Worm (Caenorhabditis elegans) whole organism, L3 larva: ENCODE data around the gene pef-1.

ENCODE experiments used
- ama-1 ChIP-seq: fragments of 150-350 bp; optimal IDR thresholded peaks from 2 replicates; lab custom pipeline; 2018
- ceh-28 ChIP-seq: fragments of 150-350 bp; optimal IDR thresholded peaks from 2 replicates; lab custom pipeline; 2014; ENCODE audit warnings: missing biosample characterization, missing genetic modification reagents, missing genetic modification characterization
- ceh-9 ChIP-seq: sonication (generic microtip); optimal IDR thresholded peaks from 2 replicates; lab custom pipeline; 2018; ENCODE audit warnings: missing biosample characterization, missing genetic modification characterization
- daf-12 ChIP-seq: fragments of 150-350 bp; optimal IDR thresholded peaks from 2 replicates; lab custom pipeline; 2014; ENCODE audit warnings: missing biosample characterization, missing genetic modification reagents, missing genetic modification characterization
- egl-27 ChIP-seq: sonication (generic microtip); optimal IDR thresholded peaks from 4 replicates; lab custom pipeline; 2017; ENCODE audit warnings: missing biosample characterization, missing genetic modification reagents, missing genetic modification characterization
- elt-2 ChIP-seq: sonication (generic microtip); optimal IDR thresholded peaks from 2 replicates; lab custom pipeline; 2016; ENCODE audit warnings: missing genetic modification reagents, mild to moderate bottlenecking, missing genetic modification characterization, missing compliant biosample characterization
- elt-3 ChIP-seq, 3 experiments: fragments of 150-350 bp in 1 of 3; sonication (generic microtip) in 2 of 3; optimal IDR thresholded peaks; 2 replicates in 2 of 3; 4 replicates in 1 of 3; lab custom pipeline; 2014 to 2017; ENCODE audit warnings: missing biosample characterization in 3 of 3, missing genetic modification characterization in 3 of 3
- eor-1 ChIP-seq, 2 experiments: fragments of 150-350 bp; optimal IDR thresholded peaks; 2 replicates each; lab custom pipeline; 2014 to 2018; ENCODE audit warnings: missing biosample characterization in 2 of 2, missing genetic modification characterization in 2 of 2
- fkh-10 ChIP-seq: sonication (generic microtip); optimal IDR thresholded peaks from 2 replicates; lab custom pipeline; 2017; ENCODE audit warnings: missing biosample characterization, missing genetic modification reagents, missing genetic modification characterization
- fos-1 ChIP-seq: fragments of 150-350 bp; optimal IDR thresholded peaks from 2 replicates; lab custom pipeline; 2014; ENCODE audit warnings: missing biosample characterization, missing genetic modification characterization
- hmg-11 ChIP-seq: sonication (generic microtip); optimal IDR thresholded peaks from 2 replicates; lab custom pipeline; 2016; ENCODE audit warnings: missing genetic modification characterization, missing compliant biosample characterization
- jun-1 ChIP-seq: fragments of 150-350 bp; optimal IDR thresholded peaks from 2 replicates; lab custom pipeline; 2014; ENCODE audit warnings: missing biosample characterization, missing genetic modification reagents, missing genetic modification characterization
- lin-15B ChIP-seq: fragments of 150-350 bp; optimal IDR thresholded peaks from 2 replicates; lab custom pipeline; 2014; ENCODE audit warnings: missing biosample characterization, missing genetic modification characterization
- lin-39 ChIP-seq: fragments of 150-350 bp; optimal IDR thresholded peaks from 2 replicates; lab custom pipeline; 2018; ENCODE audit warnings: missing biosample characterization, missing genetic modification reagents, missing genetic modification characterization
- lsy-12 ChIP-seq: sonication (generic microtip); optimal IDR thresholded peaks from 2 replicates; lab custom pipeline; 2016; ENCODE audit warnings: mild to moderate bottlenecking, missing genetic modification characterization, missing compliant biosample characterization
- mdl-1 ChIP-seq: fragments of 150-350 bp; optimal IDR thresholded peaks from 2 replicates; lab custom pipeline; 2014; ENCODE audit warnings: missing biosample characterization, missing genetic modification characterization
- mml-1 ChIP-seq: fragments of 150-350 bp; sonication (generic microtip); optimal IDR thresholded peaks from 3 replicates; lab custom pipeline; 2014; ENCODE audit warnings: missing biosample characterization, missing genetic modification characterization
- nfya-1 ChIP-seq: sonication (generic microtip); optimal IDR thresholded peaks from 2 replicates; lab custom pipeline; 2017; ENCODE audit warnings: missing genetic modification characterization, mild to moderate bottlenecking, missing compliant biosample characterization, antibody characterized with exemption, moderate library complexity; ENCODE audit not compliant: insufficient read depth
- nhr-11 ChIP-seq: fragments of 150-350 bp; optimal IDR thresholded peaks from 2 replicates; lab custom pipeline; 2014; ENCODE audit warnings: missing biosample characterization, missing genetic modification characterization
- nhr-12 ChIP-seq: fragments of 150-350 bp; optimal IDR thresholded peaks from 2 replicates; lab custom pipeline; 2014; ENCODE audit warnings: missing biosample characterization, missing genetic modification characterization
- nhr-23 ChIP-seq: fragments of 150-350 bp; optimal IDR thresholded peaks from 2 replicates; lab custom pipeline; 2014; ENCODE audit warnings: missing biosample characterization, missing genetic modification reagents, missing genetic modification characterization
- nhr-237 ChIP-seq: fragments of 150-350 bp; optimal IDR thresholded peaks from 2 replicates; lab custom pipeline; 2014; ENCODE audit warnings: missing biosample characterization, missing genetic modification characterization
- nhr-25 ChIP-seq: sonication (generic microtip); optimal IDR thresholded peaks from 2 replicates; lab custom pipeline; 2017; ENCODE audit warnings: missing biosample characterization, missing genetic modification characterization
- nhr-28 ChIP-seq: fragments of 150-350 bp; optimal IDR thresholded peaks from 2 replicates; lab custom pipeline; 2014; ENCODE audit warnings: missing biosample characterization, missing genetic modification characterization
- nhr-43 ChIP-seq: sonication (generic microtip); optimal IDR thresholded peaks from 2 replicates; lab custom pipeline; 2016; ENCODE audit warnings: mild to moderate bottlenecking, missing genetic modification characterization, missing compliant biosample characterization; ENCODE audit not compliant: poor library complexity, severe bottlenecking
- pha-4 ChIP-seq: fragments of 150-350 bp; optimal IDR thresholded peaks from 2 replicates; lab custom pipeline; 2014; ENCODE audit warnings: missing biosample characterization, missing genetic modification reagents, missing genetic modification characterization
- pqm-1 ChIP-seq: fragments of 150-350 bp; optimal IDR thresholded peaks from 2 replicates; lab custom pipeline; 2017; ENCODE audit warnings: missing biosample characterization, missing genetic modification characterization, inconsistent platforms
- skn-1 ChIP-seq: fragments of 150-350 bp; optimal IDR thresholded peaks from 2 replicates; lab custom pipeline; 2014; ENCODE audit warnings: missing biosample characterization, missing genetic modification characterization
- snpc-4 ChIP-seq: fragments of 150-350 bp; optimal IDR thresholded peaks from 2 replicates; lab custom pipeline; 2014; ENCODE audit warnings: missing biosample characterization, missing genetic modification characterization
- tbx-2 ChIP-seq: sonication (generic microtip); optimal IDR thresholded peaks from 2 replicates; lab custom pipeline; 2016; ENCODE audit warnings: mild to moderate bottlenecking, missing genetic modification characterization, missing compliant biosample characterization
- unc-39 ChIP-seq: sonication (generic microtip); optimal IDR thresholded peaks from 4 replicates; lab custom pipeline; 2017; ENCODE audit warnings: missing biosample characterization, missing genetic modification characterization
- zag-1 ChIP-seq: fragments of 150-350 bp; optimal IDR thresholded peaks from 2 replicates; lab custom pipeline; 2014; ENCODE audit warnings: missing biosample characterization, missing genetic modification characterization

pef-1 gene

ce11 chrIII:910540-911311 lies 15.4 kb downstream of the pef-1 start, which contains the start of the genes F23H11.5 and bra-2:
F23H11.5 (minus strand) TSS chrIII:910590.
bra-2 (plus strand) TSS chrIII:911261.
- peak; percentile 13 for TF ChIP-seq nhr-23 (tag; lab: Kevin White, UChicago)
- peak; percentile 62 for TF ChIP-seq pha-4 (tag; lab: Kevin White, UChicago)
- no peak for TF ChIP-seq egl-27 (tag; lab: Kevin White, UChicago)
- peak; percentile 66 for TF ChIP-seq ceh-28 (tag; lab: Kevin White, UChicago)
- TF ChIP-seq snpc-4 (tag; lab: Kevin White, UChicago): peak; percentile 54
- peak; percentile 39 for TF ChIP-seq lin-15B (tag; lab: Kevin White, UChicago)
- peak; percentile 64 for TF ChIP-seq nhr-25
- TF ChIP-seq elt-2 (tag; lab: Kevin White, UChicago): peak; percentile 19
- TF ChIP-seq daf-12 (tag; lab: Kevin White, UChicago): no peak
- TF ChIP-seq nfya-1 (tag; lab: Kevin White, UChicago): peak; percentile 50

- TF ChIP-seq skn-1 (tag; lab: Kevin White, UChicago) (no peak), ama-1 (lab: Kevin White, UChicago) (peak; percentile 51), zag-1 (tag; lab: Kevin White, UChicago) (no peak)
- TF ChIP-seq, all 47 proteins: peak for 1
These were observed 16.6 kb downstream of the pef-1 start, which contains the start of gene crls-1 for ce11 chrIII:909540-909939. crls-1 (minus strand) TSS chrIII:909902.

ce11 chrIII:907990-908389 lies 18.1 kb downstream of the pef-1 start:
- TF ChIP-seq hmg-11 (tag; lab: Kevin White, UChicago): peak; percentile 38
- no peak for TF ChIP-seq mml-1 (tag; lab: Kevin White, UChicago)
- peak; percentile 56 for TF ChIP-seq jun-1 (tag; lab: Kevin White, UChicago)
- TF ChIP-seq pha-4 (tag; lab: Kevin White, UChicago): peak; percentile 79
- TF ChIP-seq snpc-4 (tag; lab: Kevin White, UChicago): no peak
- TF ChIP-seq nhr-23 (tag; lab: Kevin White, UChicago): peak; percentile 21
- TF ChIP-seq lsy-12 (tag; lab: Kevin White, UChicago): no peak
- peak; percentile 31 for TF ChIP-seq nhr-25

ce11 chrIII:907311-907710 lies 18.8 kb downstream of the pef-1 start, which contains the start of gene F23H11.4:
F23H11.4 (minus strand) TSS chrIII:907539.
- no peak for TF ChIP-seq pqm-1 (tag; lab: Kevin White, UChicago)
- peak; percentile 54 for TF ChIP-seq pha-4 (tag; lab: Kevin White, UChicago)

ce11 chrIII:901600-902250 lies 24.4 kb downstream of the pef-1 start:
- no peak for TF ChIP-seq nhr-237 (tag; lab: Kevin White, UChicago)
- TF ChIP-seq elt-2 (tag; lab: Kevin White, UChicago): peak; percentile 34
- TF ChIP-seq hmg-11 (tag; lab: Kevin White, UChicago): peak; percentile 9
- no peak for TF ChIP-seq nhr-12 (tag; lab: Kevin White, UChicago)
- TF ChIP-seq fos-1: no peak
- TF ChIP-seq nhr-11 (tag; lab: Kevin White, UChicago): no peak
- no peak for TF ChIP-seq mdl-1 (tag; lab: Kevin White, UChicago)
- no peak for TF ChIP-seq tbx-2 (tag; lab: Kevin White, UChicago)
- TF ChIP-seq pha-4 (tag; lab: Kevin White, UChicago): peak; percentile 33
- no peak for TF ChIP-seq eor-1 (tag; optimal IDR thresholded peaks at IDR 0.05; lab: Kevin White, UChicago)
- peak; percentile 11 for TF ChIP-seq nhr-23 (tag; lab: Kevin White, UChicago)
- TF ChIP-seq ceh-9 (tag; lab: Kevin White, UChicago): no peak
- no peak for TF ChIP-seq nfya-1 (tag; lab: Kevin White, UChicago)
- no peak for TF ChIP-seq nhr-43 (tag; lab: Kevin White, UChicago)
- TF ChIP-seq jun-1 (tag; lab: Kevin White, UChicago): no peak
- no peak for TF ChIP-seq nhr-28 (tag; lab: Kevin White, UChicago)
- TF ChIP-seq zag-1 (tag; lab: Kevin White, UChicago): no peak
- TF ChIP-seq fkh-10: no peak
- no peak for TF ChIP-seq snpc-4 (tag; lab: Kevin White, UChicago)
- peak; percentile 32 for TF ChIP-seq lin-15B (tag; lab: Kevin White, UChicago)
- no peak for TF ChIP-seq unc-39 (tag; lab: Kevin White, UChicago)
- no peak for TF ChIP-seq lin-39 (tag; lab: Kevin White, UChicago)
- no peak for TF ChIP-seq elt-3 (tag; optimal IDR thresholded peaks at IDR 0.05; lab: Kevin White, UChicago)
